Fruit fly (Drosophila melanogaster) whole organism, embryonic: Measurements from ENCODE around the gene wrd.

Experiments used
- B-H2 ChIP-seq: fragments of 200-800 bp; sonication (Bioruptor generic); optimal IDR thresholded peaks from 2 replicates; lab custom pipeline; 2018; ENCODE audit warnings: missing biosample characterization, mild to moderate bottlenecking, missing genetic modification characterization
- CG1024 ChIP-seq: fragments of 200-800 bp; sonication (Bioruptor generic); IDR thresholded peaks from 2 replicates; pipeline ENCODE4 v1.3.6; 2022; ENCODE audit warnings: missing biosample characterization, missing genetic modification characterization
- CG10565 ChIP-seq: fragments of 200-800 bp; sonication (Bioruptor generic); optimal IDR thresholded peaks from 3 replicates; lab custom pipeline; 2016; ENCODE audit warnings: missing biosample characterization, mild to moderate bottlenecking, missing genetic modification characterization
- CG11696 ChIP-seq: fragments of 200-800 bp; sonication (Bioruptor generic); IDR thresholded peaks from 2 replicates; pipeline ENCODE4 v1.3.6; 2022; ENCODE audit warnings: missing biosample characterization, missing genetic modification characterization
- CG15269 ChIP-seq: fragments of 200-800 bp; sonication (Bioruptor generic); optimal IDR thresholded peaks from 2 replicates; lab custom pipeline; 2018; ENCODE audit warnings: missing biosample characterization, mild to moderate bottlenecking, missing genetic modification characterization, moderate library complexity
- CG1792 ChIP-seq: fragments of 200-800 bp; sonication (Bioruptor generic); optimal IDR thresholded peaks from 2 replicates; lab custom pipeline; 2016; ENCODE audit warnings: missing biosample characterization, missing genetic modification characterization
- CG1832 ChIP-seq: fragments of 200-800 bp; sonication (Bioruptor generic); optimal IDR thresholded peaks from 2 replicates; lab custom pipeline; 2017; ENCODE audit warnings: missing biosample characterization, mild to moderate bottlenecking, missing genetic modification characterization, inconsistent platforms
- CG2129 ChIP-seq: fragments of 200-800 bp; sonication (Bioruptor generic); IDR thresholded peaks from 2 replicates; pipeline ENCODE4 v1.3.6; 2022; ENCODE audit warnings: missing biosample characterization, missing genetic modification characterization; ENCODE audit not compliant: partially characterized antibody
- CG2889 ChIP-seq: fragments of 200-800 bp; sonication (Bioruptor generic); IDR thresholded peaks from 3 replicates; pipeline ENCODE4 v1.3.6; 2022; ENCODE audit warnings: missing biosample characterization, missing genetic modification characterization
- CG3065 ChIP-seq: fragments of 200-800 bp; sonication (Bioruptor generic); optimal IDR thresholded peaks from 2 replicates; lab custom pipeline; 2016; ENCODE audit warnings: missing biosample characterization, missing genetic modification characterization
- CG31388 ChIP-seq: fragments of 200-800 bp; sonication (Bioruptor generic); optimal IDR thresholded peaks from 2 replicates; lab custom pipeline; 2016; ENCODE audit warnings: missing biosample characterization, missing genetic modification characterization
- CG31441 ChIP-seq: fragments of 200-800 bp; sonication (Bioruptor generic); IDR thresholded peaks from 2 replicates; pipeline ENCODE4 v1.3.6; 2022; ENCODE audit warnings: missing biosample characterization, missing genetic modification characterization
- CG32772 ChIP-seq: fragments of 200-800 bp; sonication (Bioruptor generic); IDR thresholded peaks from 2 replicates; pipeline ENCODE4 v1.3.6; 2022; ENCODE audit warnings: missing biosample characterization, missing genetic modification characterization
- CG7271 ChIP-seq: fragments of 200-800 bp; sonication (Bioruptor generic); optimal IDR thresholded peaks from 2 replicates; lab custom pipeline; 2018; ENCODE audit warnings: missing biosample characterization, mild to moderate bottlenecking, missing genetic modification characterization, moderate library complexity
- CG7839 ChIP-seq: fragments of 200-800 bp; sonication (Bioruptor generic); optimal IDR thresholded peaks from 3 replicates; lab custom pipeline; 2018; ENCODE audit warnings: missing biosample characterization, mild to moderate bottlenecking, missing genetic modification characterization, moderate library complexity
- CG8281 ChIP-seq: fragments of 200-800 bp; sonication (Bioruptor generic); optimal IDR thresholded peaks from 2 replicates; lab custom pipeline; 2018; ENCODE audit warnings: missing biosample characterization, mild to moderate bottlenecking, missing genetic modification characterization, moderate library complexity
- Dad ChIP-seq: fragments of 200-800 bp; sonication (Bioruptor generic); optimal IDR thresholded peaks from 3 replicates; lab custom pipeline; 2016; ENCODE audit warnings: missing biosample characterization, missing genetic modification characterization
- Dbx ChIP-seq: fragments of 200-800 bp; sonication (Bioruptor generic); IDR thresholded peaks from 3 replicates; pipeline ENCODE4 v1.3.6; 2022; ENCODE audit warnings: missing biosample characterization, missing genetic modification characterization
- Dip2 ChIP-seq: fragments of 200-800 bp; sonication (Bioruptor generic); IDR thresholded peaks from 2 replicates; pipeline ENCODE4 v1.3.6; 2022; ENCODE audit warnings: missing biosample characterization, missing genetic modification characterization
- Dp ChIP-seq: fragments of 200-800 bp; sonication (Bioruptor generic); optimal IDR thresholded peaks from 2 replicates; lab custom pipeline; 2018; ENCODE audit warnings: missing biosample characterization, mild to moderate bottlenecking, missing genetic modification characterization, moderate library complexity
- Gug ChIP-seq: fragments of 200-800 bp; sonication (Bioruptor generic); IDR thresholded peaks from 4 replicates; pipeline ENCODE4 v1.3.6; 2022; ENCODE audit warnings: missing biosample characterization, missing genetic modification characterization
- HLH54F ChIP-seq: fragments of 200-800 bp; sonication (Bioruptor generic); optimal IDR thresholded peaks from 3 replicates; lab custom pipeline; 2016; ENCODE audit warnings: missing biosample characterization, missing genetic modification characterization
- HLHmδ ChIP-seq: fragments of 200-800 bp; sonication (Bioruptor generic); optimal IDR thresholded peaks from 2 replicates; lab custom pipeline; 2018; ENCODE audit warnings: missing biosample characterization, mild to moderate bottlenecking, missing genetic modification characterization, moderate library complexity
- Lim3 ChIP-seq: fragments of 200-800 bp; sonication (Bioruptor generic); IDR thresholded peaks from 2 replicates; pipeline ENCODE4 v1.3.6; 2022; ENCODE audit warnings: missing biosample characterization, missing genetic modification characterization
- NC2β ChIP-seq: fragments of 200-800 bp; sonication (Bioruptor generic); optimal IDR thresholded peaks from 2 replicates; lab custom pipeline; 2016; ENCODE audit warnings: missing biosample characterization, missing genetic modification characterization
- Nf-YB ChIP-seq: fragments of 200-800 bp; sonication (Bioruptor generic); optimal IDR thresholded peaks from 3 replicates; lab custom pipeline; 2019; ENCODE audit warnings: missing biosample characterization, mild to moderate bottlenecking, missing genetic modification characterization, moderate library complexity
- Spps ChIP-seq: fragments of 200-800 bp; sonication (Bioruptor generic); optimal IDR thresholded peaks from 2 replicates; lab custom pipeline; 2018; ENCODE audit warnings: missing biosample characterization, mild to moderate bottlenecking, missing genetic modification characterization
- ash1 ChIP-seq: fragments of 200-800 bp; sonication (Bioruptor generic); optimal IDR thresholded peaks from 2 replicates; lab custom pipeline; 2018; ENCODE audit warnings: missing biosample characterization, mild to moderate bottlenecking, missing genetic modification characterization
- cwo ChIP-seq: fragments of 200-800 bp; sonication (Bioruptor generic); optimal IDR thresholded peaks from 3 replicates; lab custom pipeline; 2017; ENCODE audit warnings: missing biosample characterization, missing genetic modification characterization, mild to moderate bottlenecking, moderate library complexity, missing genetic modification reagents
- dati ChIP-seq: fragments of 200-800 bp; sonication (Bioruptor generic); IDR thresholded peaks from 2 replicates; pipeline ENCODE4 v1.3.6; 2022; ENCODE audit warnings: missing biosample characterization, missing genetic modification characterization
- dpn ChIP-seq, 2 experiments: fragments of 200-800 bp; sonication (Bioruptor generic); optimal IDR thresholded peaks; 3 replicates each; lab custom pipeline; 2016; ENCODE audit warnings: missing biosample characterization in 2 of 2, missing genetic modification characterization in 2 of 2
- ems ChIP-seq: fragments of 200-800 bp; sonication (Bioruptor generic); optimal IDR thresholded peaks from 3 replicates; lab custom pipeline; 2016; ENCODE audit warnings: missing biosample characterization, missing genetic modification characterization
- en ChIP-seq: fragments of 200-800 bp; sonication (Bioruptor generic); optimal IDR thresholded peaks from 2 replicates; lab custom pipeline; 2016; ENCODE audit warnings: missing biosample characterization, missing genetic modification characterization
- fd3F ChIP-seq: fragments of 200-800 bp; sonication (Bioruptor generic); optimal IDR thresholded peaks from 2 replicates; lab custom pipeline; 2018; ENCODE audit warnings: missing biosample characterization, mild to moderate bottlenecking, missing genetic modification characterization, moderate library complexity
- fd64A ChIP-seq: fragments of 200-800 bp; sonication (Bioruptor generic); optimal IDR thresholded peaks from 3 replicates; lab custom pipeline; 2018; ENCODE audit warnings: missing biosample characterization, mild to moderate bottlenecking, missing genetic modification characterization
- fd96Cb ChIP-seq: fragments of 200-800 bp; sonication (Bioruptor generic); optimal IDR thresholded peaks from 2 replicates; lab custom pipeline; 2018; ENCODE audit warnings: missing biosample characterization, mild to moderate bottlenecking, missing genetic modification characterization, moderate library complexity
- gfzf ChIP-seq: fragments of 200-800 bp; sonication (Bioruptor generic); optimal IDR thresholded peaks from 2 replicates; lab custom pipeline; 2016; ENCODE audit warnings: missing biosample characterization, mild to moderate bottlenecking, missing genetic modification characterization, moderate library complexity
- hbn ChIP-seq: fragments of 200-800 bp; sonication (Bioruptor generic); IDR thresholded peaks from 2 replicates; pipeline ENCODE4 v1.3.6; 2022; ENCODE audit warnings: missing biosample characterization, missing genetic modification characterization; ENCODE audit not compliant: partially characterized antibody
- klu ChIP-seq: fragments of 200-800 bp; sonication (Bioruptor generic); IDR thresholded peaks from 2 replicates; pipeline ENCODE4 v1.3.6; 2022; ENCODE audit warnings: missing biosample characterization, missing genetic modification characterization
- phol ChIP-seq: fragments of 200-800 bp; sonication (Bioruptor generic); optimal IDR thresholded peaks from 3 replicates; lab custom pipeline; 2018; ENCODE audit warnings: missing biosample characterization, mild to moderate bottlenecking, missing genetic modification characterization, moderate library complexity
- pita ChIP-seq: fragments of 200-800 bp; sonication (Bioruptor generic); optimal IDR thresholded peaks from 2 replicates; lab custom pipeline; 2017; ENCODE audit warnings: missing biosample characterization, mild to moderate bottlenecking, missing genetic modification characterization
- row ChIP-seq: fragments of 200-800 bp; sonication (Bioruptor generic); IDR thresholded peaks from 3 replicates; pipeline ENCODE4 v1.3.6; 2022; ENCODE audit warnings: missing biosample characterization, missing genetic modification characterization
- schlank ChIP-seq: fragments of 200-800 bp; sonication (Bioruptor generic); optimal IDR thresholded peaks from 2 replicates; lab custom pipeline; 2018; ENCODE audit warnings: missing biosample characterization, mild to moderate bottlenecking, missing genetic modification characterization
- sens ChIP-seq: fragments of 200-800 bp; sonication (Bioruptor generic); peaks from one replicate; lab custom pipeline; 2016; ENCODE audit warnings: missing biosample characterization, missing genetic modification characterization
- seq ChIP-seq: fragments of 200-800 bp; sonication (Bioruptor generic); IDR thresholded peaks from 2 replicates; pipeline ENCODE4 v1.3.6; 2022; ENCODE audit warnings: missing biosample characterization, missing genetic modification characterization
- tgo ChIP-seq: fragments of 200-800 bp; sonication (Bioruptor generic); IDR thresholded peaks from 3 replicates; pipeline ENCODE4 v1.3.6; 2022; ENCODE audit warnings: missing biosample characterization, missing genetic modification characterization
- tin ChIP-seq: fragments of 200-800 bp; sonication (Bioruptor generic); optimal IDR thresholded peaks from 3 replicates; lab custom pipeline; 2016; ENCODE audit warnings: missing biosample characterization, missing genetic modification characterization
- zfh2 ChIP-seq: fragments of 200-800 bp; sonication (Bioruptor generic); optimal IDR thresholded peaks from 2 replicates; lab custom pipeline; 2016; ENCODE audit warnings: missing biosample characterization, missing genetic modification characterization

Gene wrd

dm6 chr3R:18171983-18172967 is 4.7 kb downstream of the wrd start (continued):
- TF ChIP-seq CG2129 (GFP tag; lab: Robert Waterston, UW) (no peak), ems (GFP tag; lab: Kevin White, UChicago) (peak; percentile 80), CG11696 (GFP tag; lab: Robert Waterston, UW) (peak; percentile 64; the same call in 1 of the 2 replicates), Gug (peak; percentile 69; the same call in 2 of the 4 replicates), Dbx (GFP tag; lab: Robert Waterston, UW) (peak; percentile 83), Lim3 (no peak), CG8281 (peak; percentile 82), CG1832 (GFP tag; lab: Kevin White, UChicago) (no peak), HLHmδ (GFP tag; lab: Kevin White, UChicago) (no peak), B-H2 (GFP tag; lab: Kevin White, UChicago) (peak; percentile 91), CG31388 (GFP tag; lab: Kevin White, UChicago) (peak; percentile 77), sens (GFP tag; lab: Kevin White, UChicago) (peak; percentile 99), CG2889 (GFP tag; lab: Robert Waterston, UW) (peak; percentile 71; the same call in 2 of the 3 replicates), cwo (GFP tag; lab: Kevin White, UChicago) (peak; percentile 91), dpn (GFP tag; optimal IDR thresholded peaks at IDR 0.05; lab: Kevin White, UChicago) (peak; percentile 93), klu (GFP tag; lab: Robert Waterston, UW) (peak; percentile 88; the same call in 1 of the 2 replicates), en (GFP tag; lab: Kevin White, UChicago) (peak; percentile 82), CG1792 (GFP tag; lab: Kevin White, UChicago) (peak; percentile 83), fd96Cb (peak; percentile 95), fd3F (GFP tag; lab: Kevin White, UChicago) (peak; percentile 88), tgo (GFP tag; lab: Robert Waterston, UW) (peak; percentile 91), NC2β (GFP tag; lab: Kevin White, UChicago) (peak; percentile 88), fd64A (GFP tag; lab: Kevin White, UChicago) (peak; percentile 79), Spps (tag; lab: Kevin White, UChicago) (peak; percentile 82), Dip2 (GFP tag; lab: Robert Waterston, UW) (peak; percentile 40; the same call in 1 of the 2 replicates), Dad (GFP tag; lab: Kevin White, UChicago) (peak; percentile 69), CG10565 (GFP tag; lab: Kevin White, UChicago) (peak; percentile 73), Nf-YB (GFP tag; lab: Kevin White, UChicago) (peak; percentile 83), HLH54F (GFP tag; lab: Kevin White, UChicago) (peak; percentile 92), hbn (GFP tag; lab: Robert Waterston, UW) (no peak), CG31441 (GFP tag; lab: Robert Waterston, UW) (peak; percentile 98), CG7839 (tag; lab: Kevin White, UChicago) (peak; percentile 95), CG7271 (tag; lab: Kevin White, UChicago) (peak; percentile 43), CG3065 (peak; percentile 69), schlank (tag; lab: Kevin White, UChicago) (peak; percentile 69), ash1 (peak; percentile 43), pita (GFP tag; lab: Kevin White, UChicago) (no peak), Dp (GFP tag; lab: Kevin White, UChicago) (peak; percentile 16), CG1024 (GFP tag; lab: Robert Waterston, UW) (peak; percentile 77), tin (GFP tag; lab: Kevin White, UChicago) (peak; percentile 92), seq (peak; percentile 88), CG32772 (GFP tag; lab: Robert Waterston, UW) (peak; percentile 89), row (GFP tag; lab: Robert Waterston, UW) (peak; percentile 95), dati (GFP tag; lab: Robert Waterston, UW) (peak; percentile 70; the same call in 1 of the 2 replicates), phol (peak; percentile 96), zfh2 (GFP tag; lab: Kevin White, UChicago) (peak; percentile 84), gfzf (GFP tag; lab: Kevin White, UChicago) (no peak), CG15269 (peak; percentile 94)
